Worm (Caenorhabditis elegans): Measurements from ENCODE around the gene C08F1.6.

DNA sequence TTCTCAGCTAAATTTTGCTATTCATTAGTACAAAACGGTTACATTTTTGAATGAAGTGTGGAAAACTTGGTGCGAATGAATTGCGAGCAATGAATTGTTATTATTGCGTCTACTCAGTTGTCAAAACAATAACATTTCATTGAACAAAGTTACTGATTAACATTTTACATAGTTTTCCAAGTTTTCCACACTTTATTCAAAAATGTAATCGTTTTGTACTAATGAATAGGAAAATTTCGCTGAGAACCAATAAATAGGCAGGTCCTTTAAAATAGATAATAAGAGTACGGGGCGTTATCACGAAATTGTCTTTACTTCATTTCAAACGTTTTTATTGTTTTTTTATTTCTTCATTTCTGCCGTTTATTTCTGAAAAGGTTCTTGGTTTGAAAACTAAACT lies 5.5 kb downstream of the C08F1.6 start, which contains the start of gene math-4:
- TF ChIP-seq klf-2 (GFP tag; conservative IDR thresholded peaks at IDR 0.05) (no peak), flt-1 (GFP tag; IDR thresholded peaks at IDR 0.05) (no peak), ref-1 (GFP tag; conservative IDR thresholded peaks at IDR 0.05) (no peak), T22C8.4 (GFP tag; IDR thresholded peaks at IDR 0.05) (no peak)
